Worm (Caenorhabditis elegans): ENCODE data around the gene gst-24.
"Not testable (repeated sequence)": the region's sequence is repeated elsewhere in the genome, so short reads cannot be mapped to it uniquely, and the experiment has no call there.

- TF ChIP-seq pha-4 (tag; optimal IDR thresholded peaks at IDR 0.05); nfya-1 (tag; optimal IDR thresholded peaks at IDR 0.05); ama-1 (optimal IDR thresholded peaks at IDR 0.05); Y22D7AL.16 (tag; optimal IDR thresholded peaks at IDR 0.05); ceh-19 (GFP tag; optimal IDR thresholded peaks at IDR 0.05); dve-1 (tag; optimal IDR thresholded peaks at IDR 0.05); fkh-6 (tag; optimal IDR thresholded peaks at IDR 0.05); mec-3 (tag; optimal IDR thresholded peaks at IDR 0.05; ENCODE audit: borderline replicate concordance); T23F11.4 (GFP tag; optimal IDR thresholded peaks at IDR 0.05); unc-55 (GFP tag; optimal IDR thresholded peaks at IDR 0.05); ceh-22 (tag; optimal IDR thresholded peaks at IDR 0.05); pag-3 (tag; optimal IDR thresholded peaks at IDR 0.05; ENCODE audit: borderline replicate concordance); K09A11.1 (tag; optimal IDR thresholded peaks at IDR 0.05; ENCODE audit: insufficient read depth): not testable (repeated sequence)
Measured at ce11 chrII:13654723-13655122, 43.6 kb upstream of the gst-24 start, which contains the start of gene C31C9.9.
